Worm (Caenorhabditis elegans) whole organism, late embryonic: Measurements from ENCODE around the gene R02E12.5.

Experiments used
- ama-1 ChIP-seq: fragments of 150-350 bp; optimal IDR thresholded peaks from 2 replicates; lab custom pipeline; 2014
- ceh-2 ChIP-seq: sonication (generic microtip); optimal IDR thresholded peaks from 2 replicates; lab custom pipeline; 2016; ENCODE audit warnings: missing genotype, missing genetic modification characterization, missing compliant biosample characterization
- ceh-22 ChIP-seq: sonication (generic microtip); optimal IDR thresholded peaks from 2 replicates; lab custom pipeline; 2017; ENCODE audit warnings: missing biosample characterization, missing genetic modification characterization
- nhr-11 ChIP-seq: fragments of 150-350 bp; optimal IDR thresholded peaks from 2 replicates; lab custom pipeline; 2014; ENCODE audit warnings: missing biosample characterization, missing genetic modification characterization
- pha-4 ChIP-seq: fragments of 150-350 bp; optimal IDR thresholded peaks from 2 replicates; lab custom pipeline; 2018; ENCODE audit warnings: missing biosample characterization, missing genetic modification reagents, missing genetic modification characterization
- sox-4 ChIP-seq: sonication (generic microtip); optimal IDR thresholded peaks from 2 replicates; lab custom pipeline; 2017; ENCODE audit warnings: mild to moderate bottlenecking, missing genetic modification characterization, inconsistent platforms, missing compliant biosample characterization

ce11 chrX:4016113-4016512, 19.0 kb downstream of the R02E12.5 start, which contains the start of gene hrg-1:
- TF ChIP-seq pha-4 (tag; lab: Kevin White, UChicago) (no peak), nhr-11 (tag; lab: Kevin White, UChicago) (no peak), sox-4 (tag; lab: Kevin White, UChicago) (no peak), ceh-22 (no peak), ceh-2 (tag; lab: Kevin White, UChicago) (peak; percentile 24), ama-1 (lab: Kevin White, UChicago) (no peak)
